Worm (Caenorhabditis elegans): Measurements from ENCODE around the gene B0361.3.
A peak's percentile ranks its signal among the peaks of the same experiment; 100 is the strongest.

Gene B0361.3

DNA sequence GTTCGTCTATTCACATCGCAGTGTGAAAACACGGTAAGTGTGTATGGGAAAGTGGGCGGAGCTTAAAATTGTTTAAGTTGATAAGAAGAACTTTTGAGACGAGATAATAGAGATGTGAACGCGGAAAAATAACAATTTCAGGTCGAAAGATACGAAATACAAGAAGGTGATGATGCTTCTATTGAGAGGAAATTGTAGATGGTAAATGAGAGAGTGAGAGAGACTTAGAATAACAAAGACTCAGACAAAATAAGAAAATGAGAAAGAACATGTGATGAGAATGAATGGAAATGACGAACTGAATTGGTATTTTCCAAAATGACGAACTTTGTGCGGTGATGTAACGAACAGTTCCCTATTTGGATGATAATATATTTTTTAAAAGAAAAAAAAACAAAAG, 10.2 kb upstream of the B0361.3 start:
- no peak for TF ChIP-seq lsl-1 (GFP tag; optimal IDR thresholded peaks at IDR 0.05)
- TF ChIP-seq ama-1 (optimal IDR thresholded peaks at IDR 0.05), result peak; percentile 36
- TF ChIP-seq ama-1 (GFP tag; optimal IDR thresholded peaks at IDR 0.05), result no peak
- TF ChIP-seq nhr-80 (tag; optimal IDR thresholded peaks at IDR 0.05), result peak; percentile 22
- no peak for TF ChIP-seq lin-54 (GFP tag; optimal IDR thresholded peaks at IDR 0.05)
- TF ChIP-seq somi-1 (GFP tag; optimal IDR thresholded peaks at IDR 0.05), result peak; percentile 36
- no peak for TF ChIP-seq athp-1 (tag; optimal IDR thresholded peaks at IDR 0.05)

ce11 chrIII:7272088-7272487, 9.2 kb upstream of the B0361.3 start:
- TF ChIP-seq gei-17 (GFP tag; optimal IDR thresholded peaks at IDR 0.05) (peak; percentile 18), nfya-2 (GFP tag; IDR thresholded peaks at IDR 0.05) (no peak), C17E4.6 (GFP tag; IDR thresholded peaks at IDR 0.05) (no peak), ceh-27 (GFP tag; optimal IDR thresholded peaks at IDR 0.05) (peak; percentile 37), K12H6.12 (tag; optimal IDR thresholded peaks at IDR 0.05) (peak; percentile 60), attf-5 (GFP tag; optimal IDR thresholded peaks at IDR 0.05) (peak; percentile 74), hmg-1.2 (GFP tag; IDR thresholded peaks at IDR 0.05) (peak; percentile 68), nfyb-1 (GFP tag; IDR thresholded peaks at IDR 0.05) (peak; percentile 68), B0035.1 (tag; optimal IDR thresholded peaks at IDR 0.05) (no peak), F33H1.4 (GFP tag; IDR thresholded peaks at IDR 0.05) (0 out of 2 replicates have a peak, but pooled peaks have one; percentile 9), chd-7 (tag; optimal IDR thresholded peaks at IDR 0.05) (peak; percentile 61), lin-26 (GFP tag; IDR thresholded peaks at IDR 0.05) (peak; percentile 46; the same call in 1 of the 2 replicates), madf-6 (GFP tag; IDR thresholded peaks at IDR 0.05) (peak; percentile 37; the same call in 1 of the 2 replicates), lag-1 (GFP tag; IDR thresholded peaks at IDR 0.05) (no peak), tbp1 (GFP tag; optimal IDR thresholded peaks at IDR 0.05) (peak; percentile 39), atf-7 (tag; optimal IDR thresholded peaks at IDR 0.05) (peak; percentile 53), lsl-1 (GFP tag; optimal IDR thresholded peaks at IDR 0.05) (no peak), attf-6 (GFP tag; IDR thresholded peaks at IDR 0.05) (no peak), B0019.2 (GFP tag; conservative IDR thresholded peaks at IDR 0.05) (no peak), Y53G8AR.9 (GFP tag; conservative IDR thresholded peaks at IDR 0.05) (peak; percentile 30; the same call in 1 of the 2 replicates), snpc-4 (GFP tag; optimal IDR thresholded peaks at IDR 0.05) (no peak), snpc-4 (tag; optimal IDR thresholded peaks at IDR 0.05) (peak in 1 of 4 experiments; percentile 6), pbrm-1 (GFP tag; IDR thresholded peaks at IDR 0.05) (0 out of 2 replicates have a peak, but pooled peaks have one; percentile 52), B0261.1 (tag; optimal IDR thresholded peaks at IDR 0.05) (no peak), hmg-20 (GFP tag; IDR thresholded peaks at IDR 0.05) (no peak), let-526 (GFP tag; IDR thresholded peaks at IDR 0.05) (0 out of 2 replicates have a peak, but pooled peaks have one; percentile 46), ets-4 (GFP tag; optimal IDR thresholded peaks at IDR 0.05) (peak; percentile 18), lir-1 (GFP tag; conservative IDR thresholded peaks at IDR 0.05) (peak; percentile 41; the same call in 1 of the 2 replicates), cebp-1 (GFP tag; IDR thresholded peaks at IDR 0.05) (no peak; the same call in 1 of the 2 replicates), cebp-1 (tag; optimal IDR thresholded peaks at IDR 0.05) (peak; percentile 74), nhr-80 (tag; optimal IDR thresholded peaks at IDR 0.05) (peak; percentile 27), dox-1 (GFP tag; IDR thresholded peaks at IDR 0.05) (peak; percentile 43; the same call in 1 of the 2 replicates), mcd-1 (GFP tag; IDR thresholded peaks at IDR 0.05) (peak; percentile 61), Y53F4B.3 (GFP tag; IDR thresholded peaks at IDR 0.05) (no peak), ztf-25 (GFP tag; IDR thresholded peaks at IDR 0.05) (no peak), lin-54 (GFP tag; optimal IDR thresholded peaks at IDR 0.05) (peak; percentile 20), attf-3 (GFP tag; conservative IDR thresholded peaks at IDR 0.05) (0 out of 2 replicates have a peak, but pooled peaks have one; percentile 16)

All from whole organism, young adult.